Fruit fly (Drosophila melanogaster): Measurements from ENCODE around the gene CG10713.

DNA sequence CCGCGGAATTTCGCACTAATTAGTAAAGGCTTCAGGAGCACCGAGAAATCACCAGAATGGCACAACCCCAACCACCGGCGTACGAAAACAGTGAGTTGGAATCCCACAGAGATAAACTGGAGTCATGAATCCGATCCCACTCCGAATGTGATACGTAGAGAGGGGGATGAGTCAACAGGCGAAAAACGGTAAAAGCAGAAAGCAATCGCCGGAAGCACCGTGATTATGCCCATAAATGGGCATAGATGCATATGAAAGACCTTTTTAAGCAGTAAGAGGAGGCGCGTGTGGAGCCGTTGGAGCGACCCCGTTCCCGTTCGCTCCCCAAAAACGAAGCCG is 22.2 kb downstream of the CG10713 start:
- no peak for TF ChIP-seq CG8478 (optimal IDR thresholded peaks at IDR 0.05)
- no peak for TF ChIP-seq CTCF (optimal IDR thresholded peaks at IDR 0.05)

Measured in S2 (cell line).